Worm (Caenorhabditis elegans) whole organism, young adult: Measurements from ENCODE around the gene nlp-21.

Source experiments
- B0019.2 ChIP-seq: fragments of 200-800 bp; sonication (Bioruptor generic); conservative IDR thresholded peaks from 2 replicates; pipeline ENCODE4 v1.3.6; 2022; ENCODE audit warnings: missing genetic modification reagents, missing genetic modification characterization, missing compliant biosample characterization
- C17E4.6 ChIP-seq: fragments of 200-800 bp; sonication (Bioruptor generic); IDR thresholded peaks from 2 replicates; pipeline ENCODE4 v1.3.6; 2022; ENCODE audit warnings: missing genetic modification reagents, missing genetic modification characterization, missing compliant biosample characterization
- F57C9.4 ChIP-seq: sonication (generic microtip); optimal IDR thresholded peaks from 2 replicates; lab custom pipeline; 2017; ENCODE audit warnings: mild to moderate bottlenecking, missing genetic modification characterization, missing compliant biosample characterization
- T07F8.4 ChIP-seq: sonication (generic microtip); optimal IDR thresholded peaks from 2 replicates; lab custom pipeline; 2016; ENCODE audit warnings: mild to moderate bottlenecking, missing genetic modification characterization, moderate library complexity, missing compliant biosample characterization
- Y53G8AR.9 ChIP-seq: fragments of 200-800 bp; sonication (Bioruptor generic); conservative IDR thresholded peaks from 2 replicates; pipeline ENCODE4 v1.3.6; 2022; ENCODE audit warnings: missing genetic modification reagents, missing genetic modification characterization, missing compliant biosample characterization
- Y56A3A.18 ChIP-seq: fragments of 200-800 bp; sonication (Bioruptor generic); IDR thresholded peaks from 2 replicates; pipeline ENCODE4 v1.3.6; 2022; ENCODE audit warnings: missing genetic modification reagents, missing genetic modification characterization, missing compliant biosample characterization
- Y79H2A.3 ChIP-seq: fragments of 200-800 bp; sonication (Bioruptor generic); conservative IDR thresholded peaks from 2 replicates; pipeline ENCODE4 v1.3.6; 2022; ENCODE audit warnings: missing genetic modification reagents, missing genetic modification characterization, missing compliant biosample characterization
- ama-1 ChIP-seq, 3 experiments: fragments of 150-350 bp in 1 of 3; sonication (generic microtip) in 2 of 3; optimal IDR thresholded peaks; 2 replicates each; lab custom pipeline; 2014 to 2018; ENCODE audit warnings: missing biosample characterization in 2 of 3, missing genetic modification characterization in 2 of 3, missing genetic modification reagents in 2 of 3
- aptf-2 ChIP-seq: fragments of 200-800 bp; sonication (Bioruptor generic); conservative IDR thresholded peaks from 2 replicates; pipeline ENCODE4 v1.3.6; 2022; ENCODE audit warnings: missing genetic modification reagents, missing genetic modification characterization, missing compliant biosample characterization
- bed-1 ChIP-seq: fragments of 200-800 bp; sonication (Bioruptor generic); IDR thresholded peaks from 2 replicates; pipeline ENCODE4 v1.3.6; 2022; ENCODE audit warnings: missing genetic modification reagents, missing genetic modification characterization, missing compliant biosample characterization
- cebp-2 ChIP-seq: fragments of 200-800 bp; sonication (Bioruptor generic); IDR thresholded peaks from 2 replicates; pipeline ENCODE4 v1.3.6; 2022; ENCODE audit warnings: missing genetic modification characterization, missing compliant biosample characterization
- ceh-100 ChIP-seq: fragments of 200-800 bp; sonication (Bioruptor generic); IDR thresholded peaks from 2 replicates; pipeline ENCODE4 v1.3.6; 2022; ENCODE audit warnings: missing genetic modification reagents, missing genetic modification characterization, missing compliant biosample characterization
- ceh-27 ChIP-seq: fragments of 200-800 bp; sonication (Bioruptor generic); optimal IDR thresholded peaks from 2 replicates; lab custom pipeline; 2018; ENCODE audit warnings: mild to moderate bottlenecking, missing genetic modification characterization, moderate library complexity, missing compliant biosample characterization
- ceh-40 ChIP-seq: fragments of 200-800 bp; sonication (Bioruptor generic); IDR thresholded peaks from 2 replicates; pipeline ENCODE4 v1.3.6; 2022; ENCODE audit warnings: missing genetic modification characterization, missing compliant biosample characterization
- chd-7 ChIP-seq: sonication (generic microtip); optimal IDR thresholded peaks from 2 replicates; lab custom pipeline; 2016; ENCODE audit warnings: mild to moderate bottlenecking, missing genetic modification characterization, moderate library complexity, missing compliant biosample characterization
- dpl-1 ChIP-seq: fragments of 150-350 bp; optimal IDR thresholded peaks from 2 replicates; lab custom pipeline; 2014; ENCODE audit warnings: missing biosample characterization, missing genetic modification reagents, missing genetic modification characterization
- egrh-3 ChIP-seq: fragments of 200-800 bp; sonication (Bioruptor generic); IDR thresholded peaks from 2 replicates; pipeline ENCODE4 v1.3.6; 2022; ENCODE audit warnings: missing genetic modification reagents, missing genetic modification characterization, missing compliant biosample characterization
- hmg-1.2 ChIP-seq: fragments of 200-800 bp; sonication (Bioruptor generic); IDR thresholded peaks from 2 replicates; pipeline ENCODE4 v1.3.6; 2022; ENCODE audit warnings: missing genetic modification reagents, missing genetic modification characterization, missing compliant biosample characterization
- let-607 ChIP-seq, 2 experiments: fragments of 200-800 bp in 1 of 2; sonication (Bioruptor generic) in 1 of 2; sonication (generic microtip) in 1 of 2; optimal IDR thresholded peaks; 2 replicates each; lab custom pipeline; 2016 to 2018; ENCODE audit warnings: mild to moderate bottlenecking in 2 of 2, missing compliant biosample characterization in 2 of 2, missing genetic modification characterization in 2 of 2, moderate library complexity in 2 of 2, missing genotype in 1 of 2
- lin-26 ChIP-seq: fragments of 200-800 bp; sonication (Bioruptor generic); IDR thresholded peaks from 2 replicates; pipeline ENCODE4 v1.3.6; 2022; ENCODE audit warnings: missing genetic modification reagents, missing genetic modification characterization, missing compliant biosample characterization
- lin-35 ChIP-seq, 3 experiments: fragments of 150-350 bp in 2 of 3; sonication (generic microtip) in 1 of 3; optimal IDR thresholded peaks; 2 replicates each; lab custom pipeline; 2014 to 2018; ENCODE audit warnings: missing biosample characterization in 3 of 3, missing genetic modification characterization in 3 of 3, missing genetic modification reagents in 3 of 3
- lin-40 ChIP-seq: sonication (generic microtip); optimal IDR thresholded peaks from 2 replicates; lab custom pipeline; 2016; ENCODE audit warnings: missing genetic modification characterization, mild to moderate bottlenecking, missing compliant biosample characterization, missing genotype, missing genetic modification reagents
- mcd-1 ChIP-seq: fragments of 200-800 bp; sonication (Bioruptor generic); IDR thresholded peaks from 2 replicates; pipeline ENCODE4 v1.3.6; 2022; ENCODE audit warnings: missing genetic modification reagents, missing genetic modification characterization, missing compliant biosample characterization
- mes-4 ChIP-seq: sonication (generic microtip); optimal IDR thresholded peaks from 2 replicates; lab custom pipeline; 2016; ENCODE audit warnings: missing genotype, missing genetic modification characterization, missing compliant biosample characterization
- nfya-1 ChIP-seq: sonication (generic microtip); optimal IDR thresholded peaks from 2 replicates; lab custom pipeline; 2017; ENCODE audit warnings: antibody characterized with exemption, missing compliant biosample characterization, missing genetic modification characterization, borderline replicate concordance; ENCODE audit not compliant: insufficient read depth
- repo-1 ChIP-seq: sonication (generic microtip); optimal IDR thresholded peaks from 2 replicates; lab custom pipeline; 2017; ENCODE audit warnings: mild to moderate bottlenecking, missing genetic modification characterization, missing compliant biosample characterization
- rpc-1 ChIP-seq, 2 experiments: fragments of 150-350 bp in 1 of 2; sonication (generic microtip) in 1 of 2; optimal IDR thresholded peaks; 2 replicates each; lab custom pipeline; 2014 to 2018; ENCODE audit warnings: missing biosample characterization in 1 of 2, missing genetic modification characterization in 1 of 2, missing genetic modification reagents in 1 of 2, missing genotype in 1 of 2
- sea-2 ChIP-seq: fragments of 200-800 bp; sonication (Bioruptor generic); IDR thresholded peaks from 2 replicates; pipeline ENCODE4 v1.3.6; 2022; ENCODE audit warnings: missing genetic modification characterization, missing compliant biosample characterization
- snpc-1.1 ChIP-seq: sonication (generic microtip); optimal IDR thresholded peaks from 2 replicates; lab custom pipeline; 2017; ENCODE audit warnings: missing genetic modification characterization, mild to moderate bottlenecking, missing compliant biosample characterization, antibody characterized with exemption, moderate library complexity, missing genotype, missing genetic modification reagents; ENCODE audit not compliant: insufficient read depth
- snpc-1.3 ChIP-seq: sonication (generic microtip); optimal IDR thresholded peaks from 2 replicates; lab custom pipeline; 2017; ENCODE audit warnings: missing genetic modification characterization, mild to moderate bottlenecking, missing compliant biosample characterization, antibody characterized with exemption, moderate library complexity, missing genotype, missing genetic modification reagents; ENCODE audit not compliant: insufficient read depth
- snpc-4 ChIP-seq, 5 experiments: fragments of 150-350 bp in 1 of 5; sonication (generic microtip) in 4 of 5; optimal IDR thresholded peaks; 2 replicates each; lab custom pipeline; 2014 to 2018; ENCODE audit warnings: missing genetic modification characterization in 5 of 5, missing biosample characterization in 3 of 5, antibody characterized with exemption in 2 of 5, mild to moderate bottlenecking in 2 of 5, missing compliant biosample characterization in 2 of 5, missing genotype in 2 of 5, moderate library complexity in 2 of 5, missing genetic modification reagents in 1 of 5
- somi-1 ChIP-seq: fragments of 200-800 bp; sonication (Bioruptor generic); optimal IDR thresholded peaks from 2 replicates; lab custom pipeline; 2018; ENCODE audit warnings: mild to moderate bottlenecking, missing genetic modification characterization, missing compliant biosample characterization
- zfh-2 ChIP-seq: fragments of 200-800 bp; sonication (Bioruptor generic); conservative IDR thresholded peaks from 2 replicates; pipeline ENCODE4 v1.3.6; 2022; ENCODE audit warnings: missing genetic modification reagents, missing genetic modification characterization, missing compliant biosample characterization
- ztf-28 ChIP-seq: fragments of 200-800 bp; sonication (Bioruptor generic); IDR thresholded peaks from 2 replicates; pipeline ENCODE4 v1.3.6; 2022; ENCODE audit warnings: missing genetic modification reagents, missing genetic modification characterization, missing compliant biosample characterization
- ztf-3 ChIP-seq: fragments of 200-800 bp; sonication (Bioruptor generic); optimal IDR thresholded peaks from 2 replicates; lab custom pipeline; 2018; ENCODE audit warnings: mild to moderate bottlenecking, missing genetic modification characterization, missing compliant biosample characterization

Gene nlp-21

ce11 chrIII:11389384-11389783 is 3.7 kb downstream of the nlp-21 start:
- TF ChIP-seq zfh-2, result peak; percentile 95
- TF ChIP-seq ztf-28 (GFP tag; lab: Robert Waterston, UW), result no peak
- peak; percentile 64 for TF ChIP-seq egrh-3 (GFP tag; lab: Robert Waterston, UW)
- TF ChIP-seq chd-7 (tag; lab: Kevin White, UChicago), result peak; percentile 41
- no peak for TF ChIP-seq somi-1
- TF ChIP-seq bed-1 (GFP tag; lab: Robert Waterston, UW), result 0 out of 2 replicates have a peak, but pooled peaks have one; percentile 18
- no peak for TF ChIP-seq B0019.2
- no peak for TF ChIP-seq snpc-1.3 (tag; lab: Kevin White, UChicago)

ce11 chrIII:11381922-11382321 is 11.1 kb downstream of the nlp-21 start, which contains the start of gene subs-4:
TSS of gene subs-4 (plus strand) at chrIII:11382222.
- TF ChIP-seq dpl-1 (GFP tag; lab: Kevin White, UChicago) (no peak), lin-40 (tag; lab: Kevin White, UChicago) (no peak), aptf-2 (GFP tag; lab: Robert Waterston, UW) (no peak), nfya-1 (tag; lab: Kevin White, UChicago) (no peak), let-607 (tag; optimal IDR thresholded peaks at IDR 0.05; lab: Kevin White, UChicago) (no peak), lin-26 (GFP tag; lab: Robert Waterston, UW) (no peak), mes-4 (no peak), zfh-2 (no peak), ceh-27 (no peak), snpc-1.1 (tag; lab: Kevin White, UChicago) (no peak), ceh-40 (GFP tag; lab: Robert Waterston, UW) (no peak), rpc-1 (optimal IDR thresholded peaks at IDR 0.05; lab: Kevin White, UChicago) (no peak), rpc-1 (tag; optimal IDR thresholded peaks at IDR 0.05; lab: Kevin White, UChicago) (no peak), T07F8.4 (tag; lab: Kevin White, UChicago) (no peak), sea-2 (GFP tag; lab: Robert Waterston, UW) (no peak), Y53G8AR.9 (GFP tag; lab: Robert Waterston, UW) (no peak), C17E4.6 (GFP tag; lab: Robert Waterston, UW) (no peak), ama-1 (optimal IDR thresholded peaks at IDR 0.05; lab: Kevin White, UChicago) (no peak), ama-1 (GFP tag; optimal IDR thresholded peaks at IDR 0.05; lab: Kevin White, UChicago) (no peak), chd-7 (tag; lab: Kevin White, UChicago) (no peak)

ce11 chrIII:11380555-11380954 is 12.5 kb downstream of the nlp-21 start:
- TF ChIP-seq let-607 (tag; optimal IDR thresholded peaks at IDR 0.05; lab: Kevin White, UChicago), result peak; percentile 54 to 80
- no peak for TF ChIP-seq Y56A3A.18 (GFP tag; lab: Robert Waterston, UW)
- no peak for TF ChIP-seq ztf-3 (GFP tag; lab: Kevin White, UChicago)
- TF ChIP-seq repo-1, result no peak
- TF ChIP-seq lin-35 (GFP tag; optimal IDR thresholded peaks at IDR 0.05; lab: Kevin White, UChicago), result no peak
- TF ChIP-seq hmg-1.2 (GFP tag; lab: Robert Waterston, UW), result peak; percentile 78

ce11 chrIII:11378910-11379309 is 14.2 kb downstream of the nlp-21 start:
- TF ChIP-seq cebp-2 (GFP tag; lab: Robert Waterston, UW), result no peak
- TF ChIP-seq ztf-28 (GFP tag; lab: Robert Waterston, UW), result no peak
- no peak for TF ChIP-seq snpc-4 (GFP tag; optimal IDR thresholded peaks at IDR 0.05; lab: Kevin White, UChicago)
- peak in 3 of 4 experiments; percentile 52 to 76 (median 60) for TF ChIP-seq snpc-4 (tag; optimal IDR thresholded peaks at IDR 0.05; lab: Kevin White, UChicago)
- TF ChIP-seq aptf-2 (GFP tag; lab: Robert Waterston, UW), result no peak
- no peak for TF ChIP-seq ceh-100 (GFP tag; lab: Robert Waterston, UW)
- TF ChIP-seq Y79H2A.3 (GFP tag; lab: Robert Waterston, UW), result no peak
- no peak for TF ChIP-seq F57C9.4 (tag; lab: Kevin White, UChicago)
- no peak for TF ChIP-seq mcd-1
- TF ChIP-seq, all 124 proteins: peak for 1
